Worm (Caenorhabditis elegans): ENCODE measurements around the gene F57A8.7.
A peak's percentile ranks its signal among the peaks of the same experiment; 100 is the strongest.

Gene F57A8.7

ce11 chrV:10094374-10094773, 18.8 kb downstream of the F57A8.7 start, which contains the start of gene srd-49:
srd-49 (plus strand) TSS chrV:10094674.
- TF ChIP-seq ama-1 (optimal IDR thresholded peaks at IDR 0.05): no peak
- TF ChIP-seq ama-1 (GFP tag; optimal IDR thresholded peaks at IDR 0.05): no peak
- no peak for TF ChIP-seq F52B5.7 (tag; optimal IDR thresholded peaks at IDR 0.05)
- no peak for TF ChIP-seq tlf-1 (GFP tag; optimal IDR thresholded peaks at IDR 0.05)
- no peak for TF ChIP-seq ztf-28 (GFP tag; IDR thresholded peaks at IDR 0.05)
- no peak for TF ChIP-seq let-607 (tag; optimal IDR thresholded peaks at IDR 0.05)
- no peak for TF ChIP-seq hrde-1 (tag; optimal IDR thresholded peaks at IDR 0.05; ENCODE audit: borderline replicate concordance)
- TF ChIP-seq F23B12.7 (tag; optimal IDR thresholded peaks at IDR 0.05; ENCODE audit: insufficient read depth): no peak
- TF ChIP-seq F22D6.2 (tag; optimal IDR thresholded peaks at IDR 0.05): no peak
- no peak for TF ChIP-seq dpff-1 (tag; optimal IDR thresholded peaks at IDR 0.05)
- TF ChIP-seq sptf-2 (GFP tag; optimal IDR thresholded peaks at IDR 0.05): no peak
- TF ChIP-seq snpc-1.3 (tag; optimal IDR thresholded peaks at IDR 0.05; ENCODE audit: insufficient read depth): no peak
- TF ChIP-seq unc-130 (GFP tag; optimal IDR thresholded peaks at IDR 0.05): no peak
- TF ChIP-seq nhr-90 (tag; optimal IDR thresholded peaks at IDR 0.05): no peak
- TF ChIP-seq tbp1 (GFP tag; optimal IDR thresholded peaks at IDR 0.05): no peak
- TF ChIP-seq ceh-40 (GFP tag; IDR thresholded peaks at IDR 0.05): no peak
- no peak for TF ChIP-seq xnd-1 (tag; optimal IDR thresholded peaks at IDR 0.05)

ce11 chrV:10096932-10097331, 21.4 kb downstream of the F57A8.7 start:
- TF ChIP-seq nhr-80 (tag; optimal IDR thresholded peaks at IDR 0.05) (peak; percentile 62), lsy-27 (tag; optimal IDR thresholded peaks at IDR 0.05; ENCODE audit: borderline replicate concordance, insufficient read depth) (no peak), attf-3 (GFP tag; conservative IDR thresholded peaks at IDR 0.05) (no peak)

ce11 chrV:10098429-10098828, 22.9 kb downstream of the F57A8.7 start, which contains the start of gene ugt-47:
ugt-47 (minus strand) TSS chrV:10098597.
- TF ChIP-seq Y53G8AR.9 (GFP tag; conservative IDR thresholded peaks at IDR 0.05) (no peak), nhr-80 (tag; optimal IDR thresholded peaks at IDR 0.05) (peak; percentile 52), lin-35 (GFP tag; optimal IDR thresholded peaks at IDR 0.05) (no peak), dox-1 (GFP tag; IDR thresholded peaks at IDR 0.05) (no peak), attf-5 (GFP tag; optimal IDR thresholded peaks at IDR 0.05) (no peak), unc-62 (GFP tag; optimal IDR thresholded peaks at IDR 0.05) (peak; percentile 14), nfya-1 (tag; optimal IDR thresholded peaks at IDR 0.05; ENCODE audit: borderline replicate concordance, insufficient read depth) (no peak), F22D6.2 (tag; optimal IDR thresholded peaks at IDR 0.05) (no peak)

- TF ChIP-seq egrh-3 (GFP tag; IDR thresholded peaks at IDR 0.05): no peak
- no peak for TF ChIP-seq cebp-1 (GFP tag; IDR thresholded peaks at IDR 0.05)
- no peak for TF ChIP-seq cebp-1 (tag; optimal IDR thresholded peaks at IDR 0.05)
- TF ChIP-seq nfya-2 (GFP tag; IDR thresholded peaks at IDR 0.05): no peak
- TF ChIP-seq B0019.2 (GFP tag; conservative IDR thresholded peaks at IDR 0.05): no peak
- no peak for TF ChIP-seq cebp-2 (GFP tag; IDR thresholded peaks at IDR 0.05)
- TF ChIP-seq hlh-12 (tag; optimal IDR thresholded peaks at IDR 0.05): no peak
- TF ChIP-seq ztf-22 (GFP tag; optimal IDR thresholded peaks at IDR 0.05): no peak
- no peak for TF ChIP-seq rpc-1 (optimal IDR thresholded peaks at IDR 0.05)
- no peak for TF ChIP-seq rpc-1 (tag; optimal IDR thresholded peaks at IDR 0.05)
- no peak for TF ChIP-seq sea-2 (GFP tag; IDR thresholded peaks at IDR 0.05)
- no peak for TF ChIP-seq Y67H2A.10 (GFP tag; conservative IDR thresholded peaks at IDR 0.05)
- TF ChIP-seq lin-35 (GFP tag; optimal IDR thresholded peaks at IDR 0.05): no peak
- TF ChIP-seq F57A8.1 (GFP tag; optimal IDR thresholded peaks at IDR 0.05): no peak
- TF ChIP-seq nfya-1 (tag; optimal IDR thresholded peaks at IDR 0.05; ENCODE audit: borderline replicate concordance, insufficient read depth): no peak
- no peak for TF ChIP-seq athp-1 (tag; optimal IDR thresholded peaks at IDR 0.05)
- TF ChIP-seq F52B5.7 (tag; optimal IDR thresholded peaks at IDR 0.05): no peak
- TF ChIP-seq chd-7 (tag; optimal IDR thresholded peaks at IDR 0.05): no peak
- no peak for TF ChIP-seq aptf-2 (GFP tag; conservative IDR thresholded peaks at IDR 0.05)
Measured at ce11 chrV:10101916-10102315, 26.4 kb downstream of the F57A8.7 start, which contains the start of gene C08B6.14. C08B6.14 (minus strand) TSS chrV:10102016.
